Worm (Caenorhabditis elegans) whole organism, young adult: ENCODE data around the gene M18.6.

ENCODE experiments used
- C17E4.6 ChIP-seq: fragments of 200-800 bp; sonication (Bioruptor generic); IDR thresholded peaks from 2 replicates; pipeline ENCODE4 v1.3.6; 2022; ENCODE audit warnings: missing genetic modification reagents, missing genetic modification characterization, missing compliant biosample characterization
- D2030.7 ChIP-seq: fragments of 200-800 bp; sonication (Bioruptor generic); IDR thresholded peaks from 2 replicates; pipeline ENCODE4 v1.3.6; 2022; ENCODE audit warnings: missing genetic modification reagents, missing genetic modification characterization, missing compliant biosample characterization
- F10E7.11 ChIP-seq: sonication (generic microtip); optimal IDR thresholded peaks from 2 replicates; lab custom pipeline; 2017; ENCODE audit warnings: mild to moderate bottlenecking, missing genetic modification characterization, moderate library complexity, missing compliant biosample characterization
- F33H1.4 ChIP-seq: fragments of 200-800 bp; sonication (Bioruptor generic); IDR thresholded peaks from 2 replicates; pipeline ENCODE4 v1.3.6; 2022; ENCODE audit warnings: missing genetic modification reagents, missing genetic modification characterization, missing compliant biosample characterization
- F52B5.7 ChIP-seq: sonication (generic microtip); optimal IDR thresholded peaks from 2 replicates; lab custom pipeline; 2016; ENCODE audit warnings: mild to moderate bottlenecking, missing genetic modification characterization, missing compliant biosample characterization
- K11D2.4 ChIP-seq: fragments of 200-800 bp; sonication (Bioruptor generic); IDR thresholded peaks from 2 replicates; pipeline ENCODE4 v1.3.6; 2022; ENCODE audit warnings: missing genetic modification reagents, missing genetic modification characterization, missing compliant biosample characterization
- K12H6.12 ChIP-seq: fragments of 200-800 bp; sonication (Bioruptor generic); optimal IDR thresholded peaks from 2 replicates; lab custom pipeline; 2018; ENCODE audit warnings: mild to moderate bottlenecking, missing genetic modification characterization, missing compliant biosample characterization
- aptf-2 ChIP-seq: fragments of 200-800 bp; sonication (Bioruptor generic); conservative IDR thresholded peaks from 2 replicates; pipeline ENCODE4 v1.3.6; 2022; ENCODE audit warnings: missing genetic modification reagents, missing genetic modification characterization, missing compliant biosample characterization
- atf-7 ChIP-seq: sonication (generic microtip); optimal IDR thresholded peaks from 2 replicates; lab custom pipeline; 2017; ENCODE audit warnings: mild to moderate bottlenecking, missing genetic modification characterization, missing compliant biosample characterization
- attf-3 ChIP-seq: fragments of 200-800 bp; sonication (Bioruptor generic); conservative IDR thresholded peaks from 2 replicates; pipeline ENCODE4 v1.3.6; 2022; ENCODE audit warnings: missing genetic modification reagents, missing genetic modification characterization, missing compliant biosample characterization
- attf-5 ChIP-seq: fragments of 200-800 bp; sonication (Bioruptor generic); optimal IDR thresholded peaks from 2 replicates; lab custom pipeline; 2018; ENCODE audit warnings: mild to moderate bottlenecking, missing genetic modification characterization, missing compliant biosample characterization
- cebp-2 ChIP-seq: fragments of 200-800 bp; sonication (Bioruptor generic); IDR thresholded peaks from 2 replicates; pipeline ENCODE4 v1.3.6; 2022; ENCODE audit warnings: missing genetic modification characterization, missing compliant biosample characterization
- ceh-91 ChIP-seq: fragments of 200-800 bp; sonication (Bioruptor generic); IDR thresholded peaks from 2 replicates; pipeline ENCODE4 v1.3.6; 2022; ENCODE audit warnings: missing genetic modification reagents, missing genetic modification characterization, missing compliant biosample characterization
- dox-1 ChIP-seq: fragments of 200-800 bp; sonication (Bioruptor generic); IDR thresholded peaks from 2 replicates; pipeline ENCODE4 v1.3.6; 2022; ENCODE audit warnings: missing genetic modification reagents, missing genetic modification characterization, missing compliant biosample characterization
- dpff-1 ChIP-seq: sonication (generic microtip); optimal IDR thresholded peaks from 2 replicates; lab custom pipeline; 2017; ENCODE audit warnings: mild to moderate bottlenecking, missing genetic modification characterization, missing compliant biosample characterization
- dpl-1 ChIP-seq: fragments of 150-350 bp; optimal IDR thresholded peaks from 2 replicates; lab custom pipeline; 2014; ENCODE audit warnings: missing biosample characterization, missing genetic modification reagents, missing genetic modification characterization
- efl-1 ChIP-seq: fragments of 150-350 bp; optimal IDR thresholded peaks from 2 replicates; lab custom pipeline; 2014; ENCODE audit warnings: missing biosample characterization, missing genetic modification reagents, missing genetic modification characterization
- egl-44 ChIP-seq: fragments of 200-800 bp; sonication (Bioruptor generic); IDR thresholded peaks from 2 replicates; pipeline ENCODE4 v1.3.6; 2022; ENCODE audit warnings: missing genetic modification reagents, missing genetic modification characterization, missing compliant biosample characterization
- him-1 ChIP-seq: sonication (generic microtip); optimal IDR thresholded peaks from 2 replicates; lab custom pipeline; 2016; ENCODE audit warnings: missing genotype, missing genetic modification reagents, missing genetic modification characterization, missing compliant biosample characterization
- hmg-1.2 ChIP-seq: fragments of 200-800 bp; sonication (Bioruptor generic); IDR thresholded peaks from 2 replicates; pipeline ENCODE4 v1.3.6; 2022; ENCODE audit warnings: missing genetic modification reagents, missing genetic modification characterization, missing compliant biosample characterization
- hrde-1 ChIP-seq: sonication (generic microtip); optimal IDR thresholded peaks from 2 replicates; lab custom pipeline; 2016; ENCODE audit warnings: missing genetic modification characterization, mild to moderate bottlenecking, missing compliant biosample characterization, moderate library complexity, missing genotype, missing genetic modification reagents, borderline replicate concordance
- lin-35 ChIP-seq, 3 experiments: fragments of 150-350 bp in 2 of 3; sonication (generic microtip) in 1 of 3; optimal IDR thresholded peaks; 2 replicates each; lab custom pipeline; 2014 to 2018; ENCODE audit warnings: missing biosample characterization in 3 of 3, missing genetic modification characterization in 3 of 3, missing genetic modification reagents in 3 of 3
- lin-54 ChIP-seq: fragments of 200-800 bp; sonication (Bioruptor generic); optimal IDR thresholded peaks from 2 replicates; lab custom pipeline; 2018; ENCODE audit warnings: mild to moderate bottlenecking, missing genetic modification characterization, missing compliant biosample characterization
- lsl-1 ChIP-seq: fragments of 200-800 bp; sonication (Bioruptor generic); optimal IDR thresholded peaks from 2 replicates; lab custom pipeline; 2018; ENCODE audit warnings: mild to moderate bottlenecking, missing genetic modification characterization, moderate library complexity, missing compliant biosample characterization
- madf-3 ChIP-seq: fragments of 200-800 bp; sonication (Bioruptor generic); IDR thresholded peaks from 2 replicates; pipeline ENCODE4 v1.3.6; 2022; ENCODE audit warnings: missing genetic modification reagents, missing genetic modification characterization, missing compliant biosample characterization
- madf-6 ChIP-seq: fragments of 200-800 bp; sonication (Bioruptor generic); IDR thresholded peaks from 2 replicates; pipeline ENCODE4 v1.3.6; 2022; ENCODE audit warnings: missing genetic modification reagents, missing genetic modification characterization, missing compliant biosample characterization
- madf-8 ChIP-seq: fragments of 200-800 bp; sonication (Bioruptor generic); conservative IDR thresholded peaks from 2 replicates; pipeline ENCODE4 v1.3.6; 2022; ENCODE audit warnings: missing genetic modification reagents, missing genetic modification characterization, missing compliant biosample characterization
- mcd-1 ChIP-seq: fragments of 200-800 bp; sonication (Bioruptor generic); IDR thresholded peaks from 2 replicates; pipeline ENCODE4 v1.3.6; 2022; ENCODE audit warnings: missing genetic modification reagents, missing genetic modification characterization, missing compliant biosample characterization
- mxl-1 ChIP-seq: sonication (generic microtip); optimal IDR thresholded peaks from 2 replicates; lab custom pipeline; 2016; ENCODE audit warnings: missing genetic modification characterization, missing compliant biosample characterization
- nfyb-1 ChIP-seq: fragments of 200-800 bp; sonication (Bioruptor generic); IDR thresholded peaks from 2 replicates; pipeline ENCODE4 v1.3.6; 2022; ENCODE audit warnings: missing genetic modification reagents, missing genetic modification characterization, missing compliant biosample characterization
- nhr-120 ChIP-seq: fragments of 200-800 bp; sonication (Bioruptor generic); IDR thresholded peaks from 2 replicates; pipeline ENCODE4 v1.3.6; 2022; ENCODE audit warnings: missing genetic modification characterization, missing compliant biosample characterization
- nhr-80 ChIP-seq: sonication (generic microtip); optimal IDR thresholded peaks from 2 replicates; lab custom pipeline; 2016; ENCODE audit warnings: missing genetic modification characterization, missing compliant biosample characterization
- pbrm-1 ChIP-seq: fragments of 200-800 bp; sonication (Bioruptor generic); IDR thresholded peaks from 2 replicates; pipeline ENCODE4 v1.3.6; 2022; ENCODE audit warnings: missing genetic modification reagents, missing genetic modification characterization, missing compliant biosample characterization
- snpc-1.1 ChIP-seq: sonication (generic microtip); optimal IDR thresholded peaks from 2 replicates; lab custom pipeline; 2017; ENCODE audit warnings: missing genetic modification characterization, mild to moderate bottlenecking, missing compliant biosample characterization, antibody characterized with exemption, moderate library complexity, missing genotype, missing genetic modification reagents; ENCODE audit not compliant: insufficient read depth
- snpc-3.4 ChIP-seq: sonication (generic microtip); optimal IDR thresholded peaks from 2 replicates; lab custom pipeline; 2017; ENCODE audit warnings: missing genetic modification characterization, mild to moderate bottlenecking, missing compliant biosample characterization, antibody characterized with exemption, moderate library complexity, missing genotype, missing genetic modification reagents
- snpc-4 ChIP-seq, 5 experiments: fragments of 150-350 bp in 1 of 5; sonication (generic microtip) in 4 of 5; optimal IDR thresholded peaks; 2 replicates each; lab custom pipeline; 2014 to 2018; ENCODE audit warnings: missing genetic modification characterization in 5 of 5, missing biosample characterization in 3 of 5, antibody characterized with exemption in 2 of 5, mild to moderate bottlenecking in 2 of 5, missing compliant biosample characterization in 2 of 5, missing genotype in 2 of 5, moderate library complexity in 2 of 5, missing genetic modification reagents in 1 of 5
- somi-1 ChIP-seq: fragments of 200-800 bp; sonication (Bioruptor generic); optimal IDR thresholded peaks from 2 replicates; lab custom pipeline; 2018; ENCODE audit warnings: mild to moderate bottlenecking, missing genetic modification characterization, missing compliant biosample characterization
- tbp1 ChIP-seq: fragments of 200-800 bp; sonication (Bioruptor generic); optimal IDR thresholded peaks from 2 replicates; lab custom pipeline; 2018; ENCODE audit warnings: mild to moderate bottlenecking, missing genetic modification characterization, missing compliant biosample characterization
- tbx-9 ChIP-seq: sonication (generic microtip); optimal IDR thresholded peaks from 2 replicates; lab custom pipeline; 2016; ENCODE audit warnings: borderline replicate concordance, missing genetic modification characterization, inconsistent platforms, missing compliant biosample characterization
- tlf-1 ChIP-seq: fragments of 200-800 bp; sonication (Bioruptor generic); optimal IDR thresholded peaks from 2 replicates; lab custom pipeline; 2018; ENCODE audit warnings: mild to moderate bottlenecking, missing genetic modification characterization, missing compliant biosample characterization
- ztf-25 ChIP-seq: fragments of 200-800 bp; sonication (Bioruptor generic); IDR thresholded peaks from 2 replicates; pipeline ENCODE4 v1.3.6; 2022; ENCODE audit warnings: missing genetic modification reagents, missing genetic modification characterization, missing compliant biosample characterization
- ztf-28 ChIP-seq: fragments of 200-800 bp; sonication (Bioruptor generic); IDR thresholded peaks from 2 replicates; pipeline ENCODE4 v1.3.6; 2022; ENCODE audit warnings: missing genetic modification reagents, missing genetic modification characterization, missing compliant biosample characterization
- ztf-3 ChIP-seq: fragments of 200-800 bp; sonication (Bioruptor generic); optimal IDR thresholded peaks from 2 replicates; lab custom pipeline; 2018; ENCODE audit warnings: mild to moderate bottlenecking, missing genetic modification characterization, missing compliant biosample characterization

Gene M18.6

ce11 chrIV:12121076-12121475 lies at the start of gene M18.6, which contains the start of gene ddb-1:
Gene M18.6, plus strand, starts transcription at chrIV:12121310.
Gene ddb-1, minus strand, starts transcription at chrIV:12121165.
- TF ChIP-seq dpl-1 (GFP tag; lab: Kevin White, UChicago) (peak; percentile 56), K12H6.12 (tag; lab: Kevin White, UChicago) (no peak), nfyb-1 (no peak), K11D2.4 (GFP tag; lab: Robert Waterston, UW) (no peak), ztf-25 (GFP tag; lab: Robert Waterston, UW) (no peak), ceh-91 (no peak), attf-3 (GFP tag; lab: Robert Waterston, UW) (no peak), madf-6 (GFP tag; lab: Robert Waterston, UW) (peak; percentile 57; the same call in 1 of the 2 replicates), tbp1 (GFP tag; lab: Kevin White, UChicago) (peak; percentile 7), him-1 (tag; lab: Kevin White, UChicago) (no peak), madf-8 (GFP tag; lab: Robert Waterston, UW) (peak; percentile 42; the same call in 1 of the 2 replicates), attf-5 (GFP tag; lab: Kevin White, UChicago) (peak; percentile 43), F33H1.4 (GFP tag; lab: Robert Waterston, UW) (peak; percentile 47; the same call in 1 of the 2 replicates), lin-35 (GFP tag; optimal IDR thresholded peaks at IDR 0.05; lab: Kevin White, UChicago) (peak in 1 of 3 experiments; percentile 28), madf-3 (peak; percentile 67; the same call in 1 of the 2 replicates), snpc-1.1 (tag; lab: Kevin White, UChicago) (peak; percentile 5), lin-54 (peak; percentile 15), hmg-1.2 (GFP tag; lab: Robert Waterston, UW) (peak; percentile 59; the same call in 1 of the 2 replicates), somi-1 (no peak), mcd-1 (GFP tag; lab: Robert Waterston, UW) (peak; percentile 72), snpc-4 (GFP tag; optimal IDR thresholded peaks at IDR 0.05; lab: Kevin White, UChicago) (no peak), snpc-4 (tag; optimal IDR thresholded peaks at IDR 0.05; lab: Kevin White, UChicago) (peak in 2 of 4 experiments; percentile 33 to 42), snpc-3.4 (no peak), efl-1 (GFP tag; lab: Kevin White, UChicago) (peak; percentile 77), lsl-1 (peak; percentile 52), tlf-1 (GFP tag; lab: Kevin White, UChicago) (no peak), D2030.7 (0 out of 2 replicates have a peak, but pooled peaks have one; percentile 34), hrde-1 (tag; lab: Kevin White, UChicago) (no peak)

ce11 chrIV:12075497-12075896 lies 45.6 kb upstream of the M18.6 start, which contains the start of gene K08E4.7:
Gene K08E4.7, plus strand, starts transcription at chrIV:12075797.
- TF ChIP-seq F10E7.11 (tag; lab: Kevin White, UChicago) (no peak), madf-6 (GFP tag; lab: Robert Waterston, UW) (no peak)
- TF ChIP-seq, all 124 proteins: peak for 0

DNA sequence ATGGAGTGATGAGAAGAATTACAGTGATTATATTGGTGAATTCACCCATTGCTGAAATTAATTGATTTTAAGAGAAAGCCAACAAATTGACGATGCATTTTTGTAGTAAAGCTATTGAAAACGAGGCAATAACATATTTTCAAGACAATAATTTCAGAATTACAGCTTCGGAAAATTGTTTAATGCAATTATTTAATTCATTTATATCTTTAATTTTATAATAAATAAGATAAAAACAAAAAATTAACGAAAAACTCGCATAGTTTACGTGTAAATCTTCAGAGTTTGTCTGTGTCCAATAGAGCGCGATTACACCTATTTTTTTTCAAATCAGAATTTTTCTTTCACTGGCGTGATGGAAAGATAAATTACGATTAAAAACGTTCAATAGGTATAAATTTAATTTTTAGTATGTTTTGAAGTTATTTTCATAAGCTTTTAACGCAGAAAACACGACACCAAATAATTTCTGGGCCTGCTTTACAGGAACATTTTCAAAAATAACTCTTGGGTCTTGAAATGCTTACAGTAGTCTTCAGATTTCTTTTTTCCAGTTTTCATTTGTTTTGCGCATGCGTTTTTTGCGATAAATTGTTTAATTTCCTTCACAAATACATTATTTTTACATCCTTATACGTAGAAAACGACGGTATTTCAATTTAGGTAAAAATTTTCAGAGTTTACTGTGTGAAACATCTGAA lies 42.8 kb upstream of the M18.6 start, which contains the start of gene tmed-1:
TSS of gene tmed-1 (minus strand) at position 51 of the 701 bp plus-strand sequence.
- no peak for TF ChIP-seq aptf-2 (GFP tag; lab: Robert Waterston, UW)
- no peak for TF ChIP-seq dox-1 (GFP tag; lab: Robert Waterston, UW)
- TF ChIP-seq tbp1 (GFP tag; lab: Kevin White, UChicago): no peak
- TF ChIP-seq madf-6 (GFP tag; lab: Robert Waterston, UW): peak; percentile 42; the same call in 1 of the 2 replicates
- TF ChIP-seq hmg-1.2 (GFP tag; lab: Robert Waterston, UW): no peak
- no peak for TF ChIP-seq attf-3 (GFP tag; lab: Robert Waterston, UW)
- TF ChIP-seq cebp-2 (GFP tag; lab: Robert Waterston, UW): no peak
- no peak for TF ChIP-seq ztf-28 (GFP tag; lab: Robert Waterston, UW)
- TF ChIP-seq C17E4.6: no peak
- no peak for TF ChIP-seq mcd-1 (GFP tag; lab: Robert Waterston, UW)
- TF ChIP-seq mxl-1 (tag; lab: Kevin White, UChicago): no peak
- TF ChIP-seq F10E7.11 (tag; lab: Kevin White, UChicago): no peak
- peak; percentile 62 for TF ChIP-seq F33H1.4 (GFP tag; lab: Robert Waterston, UW)
- no peak for TF ChIP-seq ztf-3 (GFP tag; lab: Kevin White, UChicago)
- no peak for TF ChIP-seq nhr-80 (tag; lab: Kevin White, UChicago)
- TF ChIP-seq atf-7 (tag; lab: Kevin White, UChicago): no peak
- TF ChIP-seq dpff-1 (tag; lab: Kevin White, UChicago): no peak
- TF ChIP-seq pbrm-1 (GFP tag; lab: Robert Waterston, UW): no peak
- TF ChIP-seq egl-44 (GFP tag; lab: Robert Waterston, UW): no peak
- TF ChIP-seq nhr-120: no peak
- no peak for TF ChIP-seq tbx-9 (tag; lab: Kevin White, UChicago)
- no peak for TF ChIP-seq F52B5.7
